Worm (Caenorhabditis elegans) whole organism, mixed stage, embryonic: ENCODE measurements around the gene F42G4.5.

Source experiments
- M03D4.4 ChIP-seq: sonication (generic microtip); optimal IDR thresholded peaks from 2 replicates; lab custom pipeline; 2017; ENCODE audit warnings: mild to moderate bottlenecking, missing genetic modification characterization, missing compliant biosample characterization
- bed-3 ChIP-seq: fragments of 200-800 bp; sonication (Bioruptor generic); optimal IDR thresholded peaks from 3 replicates; lab custom pipeline; 2018; ENCODE audit warnings: mild to moderate bottlenecking, missing genetic modification characterization, moderate library complexity, missing compliant biosample characterization
- ceh-39 ChIP-seq: fragments of 150-350 bp; optimal IDR thresholded peaks from 2 replicates; lab custom pipeline; 2014; ENCODE audit warnings: missing biosample characterization, missing genetic modification characterization
- ces-1 ChIP-seq: fragments of 150-350 bp; optimal IDR thresholded peaks from 2 replicates; lab custom pipeline; 2014; ENCODE audit warnings: missing biosample characterization, missing genetic modification reagents, missing genetic modification characterization
- cnd-1 ChIP-seq: fragments of 200-800 bp; sonication (Bioruptor generic); optimal IDR thresholded peaks from 2 replicates; lab custom pipeline; 2018; ENCODE audit warnings: mild to moderate bottlenecking, missing genetic modification characterization, missing compliant biosample characterization
- ham-2 ChIP-seq: fragments of 200-800 bp; sonication (Bioruptor generic); optimal IDR thresholded peaks from 2 replicates; lab custom pipeline; 2018; ENCODE audit warnings: mild to moderate bottlenecking, missing genetic modification characterization, missing compliant biosample characterization
- hlh-1 ChIP-seq: fragments of 150-350 bp; optimal IDR thresholded peaks from 2 replicates; lab custom pipeline; 2014; ENCODE audit warnings: missing biosample characterization, missing genetic modification reagents, missing genetic modification characterization
- lin-13 ChIP-seq: fragments of 150-350 bp; optimal IDR thresholded peaks from 2 replicates; lab custom pipeline; 2014; ENCODE audit warnings: missing biosample characterization, missing genetic modification characterization
- lin-32 ChIP-seq: fragments of 200-800 bp; sonication (Bioruptor generic); optimal IDR thresholded peaks from 2 replicates; lab custom pipeline; 2018; ENCODE audit warnings: mild to moderate bottlenecking, missing genetic modification characterization, missing compliant biosample characterization
- lsy-2 ChIP-seq: fragments of 150-350 bp; optimal IDR thresholded peaks from 2 replicates; lab custom pipeline; 2014; ENCODE audit warnings: missing biosample characterization, missing genetic modification characterization
- mab-5 ChIP-seq: fragments of 150-350 bp; optimal IDR thresholded peaks from 2 replicates; lab custom pipeline; 2014; ENCODE audit warnings: missing biosample characterization, missing genetic modification characterization
- mep-1 ChIP-seq: fragments of 150-350 bp; optimal IDR thresholded peaks from 2 replicates; lab custom pipeline; 2017; ENCODE audit warnings: missing biosample characterization, missing genetic modification reagents, missing genetic modification characterization, inconsistent platforms
- mls-2 ChIP-seq: sonication (generic microtip); optimal IDR thresholded peaks from 2 replicates; lab custom pipeline; 2016; ENCODE audit warnings: mild to moderate bottlenecking, missing genetic modification characterization, moderate library complexity, missing compliant biosample characterization
- nhr-28 ChIP-seq: fragments of 150-350 bp; optimal IDR thresholded peaks from 2 replicates; lab custom pipeline; 2014; ENCODE audit warnings: missing biosample characterization, missing genetic modification characterization
- snpc-4 ChIP-seq: fragments of 150-350 bp; optimal IDR thresholded peaks from 2 replicates; lab custom pipeline; 2014; ENCODE audit warnings: missing biosample characterization, missing genetic modification characterization
- sptf-1 ChIP-seq: sonication (generic microtip); optimal IDR thresholded peaks from 2 replicates; lab custom pipeline; 2017; ENCODE audit warnings: mild to moderate bottlenecking, missing genetic modification characterization, moderate library complexity, missing compliant biosample characterization
- tbx-8 ChIP-seq: fragments of 200-800 bp; sonication (Bioruptor generic); optimal IDR thresholded peaks from 2 replicates; lab custom pipeline; 2018; ENCODE audit warnings: mild to moderate bottlenecking, missing genetic modification characterization, moderate library complexity, missing compliant biosample characterization
- unc-39 ChIP-seq: fragments of 150-350 bp; optimal IDR thresholded peaks from 2 replicates; lab custom pipeline; 2014; ENCODE audit warnings: missing biosample characterization, missing genetic modification characterization
- ztf-11 ChIP-seq: fragments of 150-350 bp; optimal IDR thresholded peaks from 2 replicates; lab custom pipeline; 2014; ENCODE audit warnings: missing biosample characterization, missing genetic modification characterization

Gene F42G4.5

ce11 chrII:13107719-13108118 lies 34.4 kb downstream of the F42G4.5 start, which contains the start of gene pqn-32:
pqn-32 (plus strand) TSS chrII:13108019.
- no peak for TF ChIP-seq M03D4.4 (tag; lab: Kevin White, UChicago)
- no peak for TF ChIP-seq ztf-11 (tag; lab: Kevin White, UChicago)
- no peak for TF ChIP-seq mep-1 (tag; lab: Kevin White, UChicago)
- TF ChIP-seq unc-39 (tag; lab: Kevin White, UChicago) = no peak
- TF ChIP-seq, all 35 proteins: peak for 0

ce11 chrII:13116710-13117109 lies 43.4 kb downstream of the F42G4.5 start, which contains the start of gene rict-1:
rict-1 (minus strand) TSS chrII:13116810.
- TF ChIP-seq hlh-1 (no peak), mab-5 (tag; lab: Kevin White, UChicago) (no peak), snpc-4 (tag; lab: Kevin White, UChicago) (no peak), tbx-8 (no peak), bed-3 (no peak), mls-2 (tag; lab: Kevin White, UChicago) (no peak), cnd-1 (tag; lab: Kevin White, UChicago) (no peak), ham-2 (no peak), nhr-28 (tag; lab: Kevin White, UChicago) (no peak)

- TF ChIP-seq mep-1 (tag; lab: Kevin White, UChicago) = peak; percentile 20
- TF ChIP-seq ces-1 (GFP tag; lab: Kevin White, UChicago) = peak; percentile 55
- TF ChIP-seq sptf-1 = peak; percentile 61
- peak; percentile 14 for TF ChIP-seq lsy-2 (tag; lab: Kevin White, UChicago)
- no peak for TF ChIP-seq lin-13 (tag; lab: Kevin White, UChicago)
- no peak for TF ChIP-seq nhr-28 (tag; lab: Kevin White, UChicago)
- TF ChIP-seq, all 35 proteins: peak for 4
Measured at ce11 chrII:13117135-13117534, 43.9 kb downstream of the F42G4.5 start, which contains the start of gene gfm-1. gfm-1 (plus strand) TSS chrII:13117483.

ce11 chrII:13122720-13123119 lies 49.4 kb downstream of the F42G4.5 start, which contains the start of gene bath-45:
bath-45 (plus strand) TSS chrII:13123020.
- TF ChIP-seq lin-32 (GFP tag; lab: Kevin White, UChicago) (no peak), ceh-39 (tag; lab: Kevin White, UChicago) (no peak), tbx-8 (no peak), hlh-1 (no peak), ham-2 (no peak), mls-2 (tag; lab: Kevin White, UChicago) (no peak)
